Worm (Caenorhabditis elegans) whole organism, L1 larva: ENCODE measurements around the gene ZK355.2.

ENCODE experiments used
- blmp-1 ChIP-seq: fragments of 150-350 bp; optimal IDR thresholded peaks from 2 replicates; lab custom pipeline; 2014; ENCODE audit warnings: missing biosample characterization, missing genetic modification characterization
- ceh-90 ChIP-seq: sonication (generic microtip); optimal IDR thresholded peaks from 2 replicates; lab custom pipeline; 2016; ENCODE audit warnings: missing genetic modification characterization, missing compliant biosample characterization
- dpl-1 ChIP-seq, 3 experiments: fragments of 150-350 bp in 2 of 3; sonication (generic microtip) in 1 of 3; optimal IDR thresholded peaks; 2 replicates each; lab custom pipeline; 2014 to 2017; ENCODE audit warnings: missing biosample characterization in 3 of 3, missing genetic modification characterization in 3 of 3, missing genetic modification reagents in 3 of 3
- efl-3 ChIP-seq: fragments of 200-800 bp; sonication (Bioruptor generic); optimal IDR thresholded peaks from 2 replicates; lab custom pipeline; 2018; ENCODE audit warnings: mild to moderate bottlenecking, missing genetic modification characterization, missing compliant biosample characterization
- egl-13 ChIP-seq: sonication (generic microtip); optimal IDR thresholded peaks from 2 replicates; lab custom pipeline; 2016; ENCODE audit warnings: missing genotype, missing genetic modification reagents, missing genetic modification characterization, missing compliant biosample characterization
- elt-3 ChIP-seq, 6 experiments: fragments of 150-350 bp in 1 of 6; sonication (generic microtip); optimal IDR thresholded peaks; 2 replicates each; lab custom pipeline; 2017 to 2018; ENCODE audit warnings: missing biosample characterization in 6 of 6, missing genetic modification characterization in 6 of 6, inconsistent platforms in 1 of 6
- fkh-10 ChIP-seq: sonication (generic microtip); optimal IDR thresholded peaks from 2 replicates; lab custom pipeline; 2017; ENCODE audit warnings: missing biosample characterization, missing genetic modification reagents, missing genetic modification characterization
- mab-9 ChIP-seq: fragments of 200-800 bp; sonication (Bioruptor generic); IDR thresholded peaks from 2 replicates; pipeline ENCODE4 v1.3.6; 2022; ENCODE audit warnings: missing genetic modification reagents, missing genetic modification characterization, missing compliant biosample characterization
- nhr-237 ChIP-seq: fragments of 150-350 bp; optimal IDR thresholded peaks from 2 replicates; lab custom pipeline; 2014; ENCODE audit warnings: missing biosample characterization, missing genetic modification characterization
- nhr-28 ChIP-seq: fragments of 150-350 bp; optimal IDR thresholded peaks from 2 replicates; lab custom pipeline; 2014; ENCODE audit warnings: missing biosample characterization, missing genetic modification characterization
- nhr-90 ChIP-seq: sonication (generic microtip); optimal IDR thresholded peaks from 2 replicates; lab custom pipeline; 2016; ENCODE audit warnings: mild to moderate bottlenecking, missing genetic modification characterization, missing compliant biosample characterization; ENCODE audit not compliant: poor library complexity
- snpc-4 ChIP-seq: fragments of 150-350 bp; optimal IDR thresholded peaks from 2 replicates; lab custom pipeline; 2014; ENCODE audit warnings: missing biosample characterization, missing genetic modification characterization
- sptf-1 ChIP-seq: fragments of 150-350 bp; optimal IDR thresholded peaks from 2 replicates; lab custom pipeline; 2014; ENCODE audit warnings: missing biosample characterization, missing genetic modification characterization
- unc-62 ChIP-seq: fragments of 150-350 bp; optimal IDR thresholded peaks from 2 replicates; lab custom pipeline; 2014; ENCODE audit warnings: missing biosample characterization, missing genetic modification reagents, missing genetic modification characterization

ce11 chrII:2894295-2894694 lies 29.4 kb upstream of the ZK355.2 start, which contains the start of gene sqv-2:
- no peak for TF ChIP-seq sptf-1 (tag; lab: Kevin White, UChicago)
- no peak for TF ChIP-seq snpc-4 (tag; lab: Kevin White, UChicago)
- TF ChIP-seq egl-13 (tag; lab: Kevin White, UChicago): no peak
- TF ChIP-seq dpl-1 (GFP tag; optimal IDR thresholded peaks at IDR 0.05; lab: Kevin White, UChicago): no peak
- TF ChIP-seq ceh-90 (tag; lab: Kevin White, UChicago): no peak
- TF ChIP-seq fkh-10 (GFP tag; lab: Kevin White, UChicago): no peak
- TF ChIP-seq nhr-28 (tag; lab: Kevin White, UChicago): no peak
- no peak for TF ChIP-seq efl-3 (GFP tag; lab: Kevin White, UChicago)
- no peak for TF ChIP-seq elt-3 (tag; optimal IDR thresholded peaks at IDR 0.05; lab: Kevin White, UChicago)
- no peak for TF ChIP-seq nhr-237 (tag; lab: Kevin White, UChicago)
- no peak for TF ChIP-seq mab-9
- no peak for TF ChIP-seq blmp-1
- no peak for TF ChIP-seq nhr-90 (tag; lab: Kevin White, UChicago)
- TF ChIP-seq unc-62: no peak
